Worm (Caenorhabditis elegans): Measurements from ENCODE around the gene flp-17.

flp-17 gene

DNA sequence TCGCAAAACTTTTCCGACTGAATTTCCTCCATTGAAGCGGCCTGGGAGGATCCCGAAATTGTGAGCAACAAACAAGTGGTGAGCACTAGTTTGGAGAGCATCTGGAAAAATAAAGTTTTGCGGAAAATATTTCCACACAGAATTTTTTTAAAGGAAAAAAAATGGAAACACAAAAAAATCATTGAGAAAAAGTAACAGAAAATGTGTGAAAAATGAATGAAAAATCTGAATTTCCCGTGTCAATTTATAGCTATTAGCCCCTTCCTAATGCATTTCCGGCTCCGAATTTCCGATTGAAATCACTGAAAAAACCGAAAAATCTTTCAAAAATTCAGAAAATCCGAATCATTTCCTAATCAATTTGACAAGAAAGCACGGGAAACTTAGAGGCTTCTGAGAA lies at the start of gene flp-17:
flp-17 (minus strand) TSS at position 101 of the 400 bp plus-strand sequence.
- TF ChIP-seq ceh-36 (tag; optimal IDR thresholded peaks at IDR 0.05) (no peak), aly-1 (tag; optimal IDR thresholded peaks at IDR 0.05) (no peak), scrt-1 (GFP tag; IDR thresholded peaks at IDR 0.05) (no peak), B0310.2 (tag; optimal IDR thresholded peaks at IDR 0.05) (no peak), ama-1 (optimal IDR thresholded peaks at IDR 0.05) (no peak), hmbx-1 (tag; optimal IDR thresholded peaks at IDR 0.05) (no peak), pes-1 (GFP tag; IDR thresholded peaks at IDR 0.05) (no peak), flt-1 (GFP tag; IDR thresholded peaks at IDR 0.05) (no peak), tbx-37 (GFP tag; conservative IDR thresholded peaks at IDR 0.05) (no peak), hmg-4 (GFP tag; optimal IDR thresholded peaks at IDR 0.05) (no peak), sea-1 (GFP tag; conservative IDR thresholded peaks at IDR 0.05) (no peak), tbx-11 (GFP tag; IDR thresholded peaks at IDR 0.05) (no peak), ets-7 (tag; optimal IDR thresholded peaks at IDR 0.05) (no peak), F13C5.2 (tag; optimal IDR thresholded peaks at IDR 0.05) (no peak), ceh-13 (GFP tag; optimal IDR thresholded peaks at IDR 0.05) (no peak), hnd-1 (tag; optimal IDR thresholded peaks at IDR 0.05) (no peak), tra-4 (tag; optimal IDR thresholded peaks at IDR 0.05) (no peak)

DNA sequence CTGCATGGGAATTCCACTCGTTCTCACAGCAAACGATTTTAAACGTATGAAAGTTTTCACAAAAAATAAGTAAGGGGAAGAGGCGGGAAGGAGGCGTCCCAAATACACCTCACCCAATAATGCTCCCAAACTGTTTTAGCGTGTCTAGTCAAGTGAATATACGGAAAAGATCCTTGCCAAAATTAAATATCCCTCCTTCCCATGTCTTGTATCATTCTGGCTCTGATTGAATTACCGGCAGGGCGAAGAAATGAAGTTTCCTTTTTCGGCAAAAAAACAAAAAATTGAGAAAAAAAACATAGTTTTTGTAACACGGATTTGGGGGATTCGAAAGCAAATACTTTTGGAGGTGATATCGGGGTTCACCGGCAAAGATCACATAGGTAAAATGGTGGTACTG lies 47.3 kb upstream of the flp-17 start:
- TF ChIP-seq sea-1 (GFP tag; conservative IDR thresholded peaks at IDR 0.05): no peak

DNA sequence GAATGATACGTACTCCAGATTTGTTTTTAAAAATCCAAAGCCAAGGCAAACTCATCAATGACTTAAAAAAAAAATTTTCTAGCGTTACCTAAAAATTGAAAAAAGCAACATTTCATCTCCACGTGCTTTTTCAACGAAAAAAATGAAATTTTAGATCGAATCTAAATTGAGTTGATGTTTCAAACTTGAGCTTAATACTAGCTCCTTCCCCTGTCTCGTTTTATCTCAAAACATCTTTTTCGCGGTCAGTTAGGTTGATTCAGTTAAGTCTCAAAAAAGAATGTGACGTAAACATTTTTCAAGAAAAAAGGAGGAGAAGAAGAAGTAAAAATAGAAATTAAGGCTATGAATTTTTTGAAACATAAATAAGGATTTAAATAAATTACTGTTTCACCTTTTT lies 45.3 kb upstream of the flp-17 start:
- no peak for TF ChIP-seq hmg-4 (GFP tag; optimal IDR thresholded peaks at IDR 0.05)
- no peak for TF ChIP-seq tbx-37 (GFP tag; conservative IDR thresholded peaks at IDR 0.05)
- no peak for TF ChIP-seq tra-4 (tag; optimal IDR thresholded peaks at IDR 0.05)
- no peak for TF ChIP-seq ama-1 (optimal IDR thresholded peaks at IDR 0.05)
- no peak for TF ChIP-seq pes-1 (GFP tag; IDR thresholded peaks at IDR 0.05)
- TF ChIP-seq ceh-36 (tag; optimal IDR thresholded peaks at IDR 0.05): no peak
- no peak for TF ChIP-seq ceh-13 (GFP tag; optimal IDR thresholded peaks at IDR 0.05)
- TF ChIP-seq B0310.2 (tag; optimal IDR thresholded peaks at IDR 0.05): no peak
- no peak for TF ChIP-seq hmbx-1 (tag; optimal IDR thresholded peaks at IDR 0.05)
- TF ChIP-seq flt-1 (GFP tag; IDR thresholded peaks at IDR 0.05): no peak
- TF ChIP-seq ets-7 (tag; optimal IDR thresholded peaks at IDR 0.05): no peak
- TF ChIP-seq tbx-11 (GFP tag; IDR thresholded peaks at IDR 0.05): no peak
- TF ChIP-seq hnd-1 (tag; optimal IDR thresholded peaks at IDR 0.05): no peak
- TF ChIP-seq scrt-1 (GFP tag; IDR thresholded peaks at IDR 0.05): no peak
- TF ChIP-seq aly-1 (tag; optimal IDR thresholded peaks at IDR 0.05): no peak
- TF ChIP-seq F13C5.2 (tag; optimal IDR thresholded peaks at IDR 0.05): no peak
- TF ChIP-seq sea-1 (GFP tag; conservative IDR thresholded peaks at IDR 0.05): no peak

DNA sequence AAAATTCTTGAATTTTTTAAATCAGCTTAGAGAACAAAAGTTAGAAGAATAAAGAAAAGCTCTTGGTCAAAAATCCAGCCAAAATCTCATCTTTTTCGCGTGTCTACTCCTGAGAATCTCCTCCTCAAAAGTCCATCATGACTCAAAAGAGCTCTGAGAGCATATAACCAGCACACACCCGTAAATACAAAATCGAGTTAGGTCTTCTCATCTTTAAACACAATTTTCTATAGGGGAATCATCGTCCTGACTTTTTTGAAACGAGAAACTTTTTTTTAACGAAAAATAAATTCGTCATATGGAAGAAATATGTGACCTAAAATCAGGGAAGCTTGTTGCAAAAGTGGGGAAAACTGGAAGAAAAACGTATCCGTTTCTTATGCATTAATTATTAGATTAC lies 41.8 kb upstream of the flp-17 start:
- no peak for TF ChIP-seq ceh-13 (GFP tag; optimal IDR thresholded peaks at IDR 0.05)
- no peak for TF ChIP-seq tbx-37 (GFP tag; conservative IDR thresholded peaks at IDR 0.05)
- no peak for TF ChIP-seq aly-1 (tag; optimal IDR thresholded peaks at IDR 0.05)
- TF ChIP-seq hmbx-1 (tag; optimal IDR thresholded peaks at IDR 0.05): no peak
- no peak for TF ChIP-seq sea-1 (GFP tag; conservative IDR thresholded peaks at IDR 0.05)
- TF ChIP-seq hnd-1 (tag; optimal IDR thresholded peaks at IDR 0.05): no peak
- TF ChIP-seq tra-4 (tag; optimal IDR thresholded peaks at IDR 0.05): no peak
- no peak for TF ChIP-seq B0310.2 (tag; optimal IDR thresholded peaks at IDR 0.05)
- TF ChIP-seq tbx-11 (GFP tag; IDR thresholded peaks at IDR 0.05): no peak
- no peak for TF ChIP-seq F13C5.2 (tag; optimal IDR thresholded peaks at IDR 0.05)

DNA sequence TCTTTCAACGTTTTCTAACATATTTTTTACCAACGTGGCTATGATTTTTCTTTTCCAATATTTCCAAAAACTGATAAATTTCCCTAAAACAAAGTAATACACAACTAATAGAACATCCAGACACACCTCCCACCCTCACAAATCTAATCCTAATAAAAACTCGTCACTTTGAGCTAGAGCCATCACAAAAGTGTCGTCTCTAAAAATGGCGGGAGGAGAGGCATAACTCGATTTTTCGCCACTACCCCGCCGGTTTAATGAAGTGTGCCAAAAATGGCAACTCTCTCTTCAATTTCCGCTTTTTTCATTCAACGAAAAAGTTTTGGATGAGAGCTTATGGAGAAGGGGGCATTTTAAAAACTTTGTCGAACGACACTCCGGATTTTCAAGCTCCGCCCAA lies 41.2 kb upstream of the flp-17 start:
- no peak for TF ChIP-seq flt-1 (GFP tag; IDR thresholded peaks at IDR 0.05)
- TF ChIP-seq hmg-4 (GFP tag; optimal IDR thresholded peaks at IDR 0.05): no peak
- no peak for TF ChIP-seq ets-7 (tag; optimal IDR thresholded peaks at IDR 0.05)

DNA sequence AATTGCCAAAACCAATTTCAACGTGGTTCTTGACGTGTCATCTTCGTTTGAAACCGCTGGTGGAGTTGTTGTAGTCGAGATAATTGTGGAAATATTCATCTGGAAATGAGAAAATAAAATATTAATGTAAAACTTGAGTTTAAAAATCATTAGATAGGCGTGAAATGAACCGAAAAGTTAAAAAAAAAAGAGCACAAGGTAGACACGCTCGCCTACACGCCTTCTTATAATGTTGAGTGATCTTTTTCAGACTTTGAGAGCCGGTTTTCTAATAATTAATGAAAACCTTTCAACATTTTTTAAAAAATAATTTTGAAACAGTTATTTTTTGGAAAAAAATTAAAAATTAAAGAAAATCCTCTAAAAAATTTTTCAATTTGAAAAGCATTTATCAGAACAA lies 39.3 kb upstream of the flp-17 start, which contains the start of gene npr-32:
npr-32 (minus strand) TSS at position 101 of the 400 bp plus-strand sequence.
- TF ChIP-seq aly-1 (tag; optimal IDR thresholded peaks at IDR 0.05): no peak
- no peak for TF ChIP-seq tra-4 (tag; optimal IDR thresholded peaks at IDR 0.05)
- TF ChIP-seq hnd-1 (tag; optimal IDR thresholded peaks at IDR 0.05): no peak
- no peak for TF ChIP-seq ceh-36 (tag; optimal IDR thresholded peaks at IDR 0.05)
- TF ChIP-seq ceh-13 (GFP tag; optimal IDR thresholded peaks at IDR 0.05): no peak
- TF ChIP-seq hmbx-1 (tag; optimal IDR thresholded peaks at IDR 0.05): no peak
- TF ChIP-seq scrt-1 (GFP tag; IDR thresholded peaks at IDR 0.05): no peak
- TF ChIP-seq tbx-37 (GFP tag; conservative IDR thresholded peaks at IDR 0.05): no peak

DNA sequence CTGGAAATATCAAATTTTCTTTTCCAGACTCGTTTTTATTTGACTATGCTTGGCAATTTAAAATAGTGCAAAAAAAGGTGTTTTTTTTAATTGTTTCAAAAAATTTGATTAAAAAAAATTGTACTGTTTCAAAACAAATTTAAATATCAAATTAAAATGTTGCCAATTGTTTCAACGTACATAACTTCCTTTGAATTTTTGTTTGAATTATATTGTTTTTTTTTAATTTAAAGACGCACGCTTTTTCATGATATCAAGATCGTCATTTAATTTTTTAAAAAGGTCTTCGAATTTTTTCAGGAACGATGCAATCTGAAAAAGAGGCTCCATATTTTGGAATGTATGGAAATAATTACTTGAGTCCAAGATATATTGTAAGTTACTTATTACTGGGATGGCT lies 31.8 kb upstream of the flp-17 start, which contains the start of gene Y116A8B.4:
Y116A8B.4 (plus strand) TSS at position 301 of the 400 bp plus-strand sequence.
- no peak for TF ChIP-seq tbx-37 (GFP tag; conservative IDR thresholded peaks at IDR 0.05)
- TF ChIP-seq ama-1 (optimal IDR thresholded peaks at IDR 0.05): no peak
- TF ChIP-seq sea-1 (GFP tag; conservative IDR thresholded peaks at IDR 0.05): no peak
- TF ChIP-seq pes-1 (GFP tag; IDR thresholded peaks at IDR 0.05): no peak
- no peak for TF ChIP-seq hnd-1 (tag; optimal IDR thresholded peaks at IDR 0.05)
- TF ChIP-seq hmg-4 (GFP tag; optimal IDR thresholded peaks at IDR 0.05): no peak
- no peak for TF ChIP-seq hmbx-1 (tag; optimal IDR thresholded peaks at IDR 0.05)
- TF ChIP-seq scrt-1 (GFP tag; IDR thresholded peaks at IDR 0.05): no peak
- TF ChIP-seq ets-7 (tag; optimal IDR thresholded peaks at IDR 0.05): no peak
- TF ChIP-seq tra-4 (tag; optimal IDR thresholded peaks at IDR 0.05): no peak
- TF ChIP-seq tbx-11 (GFP tag; IDR thresholded peaks at IDR 0.05): no peak
- TF ChIP-seq ceh-13 (GFP tag; optimal IDR thresholded peaks at IDR 0.05): no peak
- TF ChIP-seq ceh-36 (tag; optimal IDR thresholded peaks at IDR 0.05): no peak

DNA sequence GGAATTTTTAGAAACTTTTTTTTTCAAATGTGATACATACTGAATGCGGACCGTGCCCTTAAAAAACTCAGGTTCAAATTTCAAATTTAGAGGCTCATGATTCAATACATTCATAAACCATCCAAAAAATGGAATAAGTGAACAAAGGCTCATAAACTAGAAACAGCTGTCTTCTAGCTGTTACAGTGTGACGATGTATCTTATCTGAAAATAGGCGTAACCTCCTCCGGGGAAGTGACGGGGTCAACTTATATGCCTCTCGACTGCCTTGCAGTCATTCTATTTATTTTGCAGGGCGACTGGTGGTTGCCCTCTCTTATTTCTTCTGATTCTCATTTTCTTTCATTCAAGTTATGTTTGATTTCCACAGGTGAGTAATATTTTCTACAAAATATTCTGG lies 24.4 kb upstream of the flp-17 start, which contains the start of gene Y116A8B.1:
Y116A8B.1 (plus strand) TSS at position 301 of the 400 bp plus-strand sequence.
- TF ChIP-seq F13C5.2 (tag; optimal IDR thresholded peaks at IDR 0.05): no peak
- no peak for TF ChIP-seq B0310.2 (tag; optimal IDR thresholded peaks at IDR 0.05)
- TF ChIP-seq ceh-13 (GFP tag; optimal IDR thresholded peaks at IDR 0.05): no peak
- no peak for TF ChIP-seq hmbx-1 (tag; optimal IDR thresholded peaks at IDR 0.05)
- TF ChIP-seq ets-7 (tag; optimal IDR thresholded peaks at IDR 0.05): no peak
